Fruit fly (Drosophila melanogaster) whole organism, embryonic: Measurements from ENCODE around the gene CG17549.

Experiments used
- Adf1 ChIP-seq: fragments of 200-800 bp; sonication (Bioruptor generic); IDR thresholded peaks from 2 replicates; pipeline ENCODE4 v1.3.6; 2022; ENCODE audit warnings: missing biosample characterization, missing genetic modification characterization
- B-H2 ChIP-seq: fragments of 200-800 bp; sonication (Bioruptor generic); optimal IDR thresholded peaks from 2 replicates; lab custom pipeline; 2018; ENCODE audit warnings: missing biosample characterization, mild to moderate bottlenecking, missing genetic modification characterization
- CG10366 ChIP-seq: fragments of 200-800 bp; sonication (Bioruptor generic); IDR thresholded peaks from 2 replicates; pipeline ENCODE4 v1.3.6; 2022; ENCODE audit warnings: missing biosample characterization, missing genetic modification characterization
- CG12071 ChIP-seq: fragments of 200-800 bp; sonication (Bioruptor generic); optimal IDR thresholded peaks from 3 replicates; lab custom pipeline; 2018; ENCODE audit warnings: missing biosample characterization, mild to moderate bottlenecking, missing genetic modification characterization
- CG12219 ChIP-seq: fragments of 200-800 bp; sonication (Bioruptor generic); optimal IDR thresholded peaks from 3 replicates; lab custom pipeline; 2018; ENCODE audit warnings: missing biosample characterization, mild to moderate bottlenecking, missing genetic modification characterization
- CG14710 ChIP-seq: fragments of 200-800 bp; sonication (Bioruptor generic); optimal IDR thresholded peaks from 3 replicates; lab custom pipeline; 2019; ENCODE audit warnings: missing biosample characterization, mild to moderate bottlenecking, missing genetic modification characterization, moderate library complexity
- CG17568 ChIP-seq: fragments of 200-800 bp; sonication (Bioruptor generic); optimal IDR thresholded peaks from 2 replicates; lab custom pipeline; 2018; ENCODE audit warnings: missing biosample characterization, mild to moderate bottlenecking, missing genetic modification characterization, moderate library complexity
- CG2129 ChIP-seq: fragments of 200-800 bp; sonication (Bioruptor generic); IDR thresholded peaks from 2 replicates; pipeline ENCODE4 v1.3.6; 2022; ENCODE audit warnings: missing biosample characterization, missing genetic modification characterization; ENCODE audit not compliant: partially characterized antibody
- CG2712 ChIP-seq: fragments of 200-800 bp; optimal IDR thresholded peaks from 3 replicates; lab custom pipeline; 2019; ENCODE audit warnings: missing biosample characterization, mild to moderate bottlenecking, missing genetic modification characterization, moderate library complexity
- CG32772 ChIP-seq: fragments of 200-800 bp; sonication (Bioruptor generic); IDR thresholded peaks from 2 replicates; pipeline ENCODE4 v1.3.6; 2022; ENCODE audit warnings: missing biosample characterization, missing genetic modification characterization
- CG33557 ChIP-seq: fragments of 200-800 bp; sonication (Bioruptor generic); optimal IDR thresholded peaks from 2 replicates; lab custom pipeline; 2019; ENCODE audit warnings: missing biosample characterization, mild to moderate bottlenecking, missing genetic modification characterization, moderate library complexity
- CG34422 ChIP-seq: fragments of 200-800 bp; sonication (Bioruptor generic); IDR thresholded peaks from 3 replicates; pipeline ENCODE4 v1.3.6; 2022; ENCODE audit warnings: missing biosample characterization, missing genetic modification characterization
- CG3838 ChIP-seq: fragments of 200-800 bp; sonication (Bioruptor generic); optimal IDR thresholded peaks from 3 replicates; lab custom pipeline; 2016; ENCODE audit warnings: missing biosample characterization, missing genetic modification characterization
- CG4360 ChIP-seq: fragments of 200-800 bp; sonication (Bioruptor generic); IDR thresholded peaks from 2 replicates; pipeline ENCODE4 v1.3.6; 2022; ENCODE audit warnings: missing biosample characterization, missing genetic modification characterization
- CG4820 ChIP-seq: fragments of 200-800 bp; sonication (Bioruptor generic); optimal IDR thresholded peaks from 3 replicates; lab custom pipeline; 2016; ENCODE audit warnings: missing biosample characterization, missing genetic modification characterization
- CG8388 ChIP-seq: fragments of 200-800 bp; sonication (Bioruptor generic); optimal IDR thresholded peaks from 2 replicates; lab custom pipeline; 2019; ENCODE audit warnings: missing biosample characterization, mild to moderate bottlenecking, missing genetic modification characterization, moderate library complexity
- CG9215 ChIP-seq: fragments of 200-800 bp; sonication (Bioruptor generic); IDR thresholded peaks from 2 replicates; pipeline ENCODE4 v1.3.6; 2022; ENCODE audit warnings: missing biosample characterization, missing genetic modification characterization
- CG9437 ChIP-seq: fragments of 200-800 bp; sonication (Bioruptor generic); optimal IDR thresholded peaks from 2 replicates; lab custom pipeline; 2018; ENCODE audit warnings: missing biosample characterization, mild to moderate bottlenecking, missing genetic modification characterization
- CG9727 ChIP-seq: fragments of 200-800 bp; sonication (Bioruptor generic); optimal IDR thresholded peaks from 3 replicates; lab custom pipeline; 2017; ENCODE audit warnings: missing biosample characterization, mild to moderate bottlenecking, missing genetic modification characterization
- Deaf1 ChIP-seq: fragments of 200-800 bp; optimal IDR thresholded peaks from 3 replicates; lab custom pipeline; 2019; ENCODE audit warnings: missing biosample characterization, mild to moderate bottlenecking, missing genetic modification characterization, moderate library complexity
- Ets65A ChIP-seq: fragments of 200-800 bp; sonication (Bioruptor generic); peaks from one replicate; lab custom pipeline; 2016; ENCODE audit warnings: missing biosample characterization, missing genetic modification characterization
- Fer2 ChIP-seq: fragments of 200-800 bp; sonication (Bioruptor generic); optimal IDR thresholded peaks from 2 replicates; lab custom pipeline; 2018; ENCODE audit warnings: missing biosample characterization, mild to moderate bottlenecking, missing genetic modification characterization, moderate library complexity
- HLH4C ChIP-seq: fragments of 200-800 bp; sonication (Bioruptor generic); IDR thresholded peaks from 3 replicates; pipeline ENCODE4 v1.3.6; 2022; ENCODE audit warnings: missing biosample characterization, missing genetic modification characterization; ENCODE audit not compliant: partially characterized antibody
- Hr3 ChIP-seq: fragments of 200-800 bp; sonication (Bioruptor generic); optimal IDR thresholded peaks from 3 replicates; lab custom pipeline; 2016; ENCODE audit warnings: missing biosample characterization, missing genetic modification characterization
- Lhr ChIP-seq: fragments of 200-800 bp; sonication (Bioruptor generic); optimal IDR thresholded peaks from 3 replicates; lab custom pipeline; 2017; ENCODE audit warnings: mild to moderate bottlenecking, missing biosample characterization, missing genetic modification reagents, missing genetic modification characterization
- Lim3 ChIP-seq: fragments of 200-800 bp; sonication (Bioruptor generic); IDR thresholded peaks from 2 replicates; pipeline ENCODE4 v1.3.6; 2022; ENCODE audit warnings: missing biosample characterization, missing genetic modification characterization
- Lpt ChIP-seq: fragments of >200 bp; optimal IDR thresholded peaks from 2 replicates; lab custom pipeline; 2018; ENCODE audit warnings: missing biosample characterization, missing genetic modification characterization
- Nf-YA ChIP-seq: fragments of 200-800 bp; sonication (Bioruptor generic); IDR thresholded peaks from 2 replicates; pipeline ENCODE4 v1.3.6; 2022; ENCODE audit warnings: missing biosample characterization, missing genetic modification characterization
- Oli ChIP-seq: fragments of 200-800 bp; sonication (Bioruptor generic); optimal IDR thresholded peaks from 2 replicates; lab custom pipeline; 2018; ENCODE audit warnings: missing biosample characterization, mild to moderate bottlenecking, missing genetic modification characterization, moderate library complexity
- PHDP ChIP-seq: fragments of 200-800 bp; sonication (Bioruptor generic); optimal IDR thresholded peaks from 3 replicates; lab custom pipeline; 2018; ENCODE audit warnings: missing biosample characterization, mild to moderate bottlenecking, missing genetic modification characterization, moderate library complexity
- Taf1 ChIP-seq: fragments of 200-800 bp; sonication (Bioruptor generic); IDR thresholded peaks from 2 replicates; pipeline ENCODE4 v1.3.6; 2022; ENCODE audit warnings: missing biosample characterization, missing genetic modification characterization
- Vsx1 ChIP-seq: fragments of 200-800 bp; sonication (Bioruptor generic); optimal IDR thresholded peaks from 2 replicates; lab custom pipeline; 2017; ENCODE audit warnings: missing biosample characterization, mild to moderate bottlenecking, missing genetic modification characterization, missing genetic modification reagents
- ara ChIP-seq: fragments of 200-800 bp; sonication (Bioruptor generic); IDR thresholded peaks from 2 replicates; pipeline ENCODE4 v1.3.6; 2022; ENCODE audit warnings: missing biosample characterization, missing genetic modification characterization
- caup ChIP-seq: fragments of 200-800 bp; sonication (Bioruptor generic); optimal IDR thresholded peaks from 3 replicates; lab custom pipeline; 2017; ENCODE audit warnings: missing biosample characterization, mild to moderate bottlenecking, missing genetic modification characterization, moderate library complexity; ENCODE audit not compliant: severe bottlenecking
- corto ChIP-seq: fragments of 200-800 bp; sonication (Bioruptor generic); optimal IDR thresholded peaks from 2 replicates; lab custom pipeline; 2016; ENCODE audit warnings: missing biosample characterization, mild to moderate bottlenecking, missing genetic modification characterization, moderate library complexity
- crp ChIP-seq, 2 experiments: fragments of 200-800 bp; sonication (Bioruptor generic); optimal IDR thresholded peaks; 2 replicates in 1 of 2; 3 replicates in 1 of 2; lab custom pipeline; 2017; ENCODE audit warnings: missing biosample characterization in 2 of 2, missing genetic modification characterization in 2 of 2, mild to moderate bottlenecking in 1 of 2, moderate library complexity in 1 of 2
- dmrt99B ChIP-seq: fragments of 200-800 bp; sonication (Bioruptor generic); optimal IDR thresholded peaks from 2 replicates; lab custom pipeline; 2018; ENCODE audit warnings: missing biosample characterization, mild to moderate bottlenecking, missing genetic modification characterization, moderate library complexity
- emc ChIP-seq: fragments of 200-800 bp; sonication (Bioruptor generic); optimal IDR thresholded peaks from 2 replicates; lab custom pipeline; 2016; ENCODE audit warnings: missing biosample characterization, missing genetic modification characterization
- ems ChIP-seq: fragments of 200-800 bp; sonication (Bioruptor generic); optimal IDR thresholded peaks from 3 replicates; lab custom pipeline; 2016; ENCODE audit warnings: missing biosample characterization, missing genetic modification characterization
- esg ChIP-seq: fragments of 200-800 bp; sonication (Bioruptor generic); conservative IDR thresholded peaks from 2 replicates; pipeline ENCODE4 v1.3.6; 2022; ENCODE audit warnings: missing biosample characterization, missing genetic modification characterization
- ham ChIP-seq: fragments of 200-800 bp; sonication (Bioruptor generic); IDR thresholded peaks from 2 replicates; pipeline ENCODE4 v1.3.6; 2022; ENCODE audit warnings: missing biosample characterization, missing genetic modification characterization
- insv ChIP-seq, 2 experiments: fragments of 200-800 bp; sonication (Bioruptor generic); optimal IDR thresholded peaks; 3 replicates each; lab custom pipeline; 2016 to 2018; ENCODE audit warnings: missing biosample characterization in 2 of 2, missing genetic modification characterization in 2 of 2
- kay ChIP-seq: fragments of 200-800 bp; sonication (Bioruptor generic); optimal IDR thresholded peaks from 2 replicates; lab custom pipeline; 2016; ENCODE audit warnings: missing biosample characterization, missing genetic modification characterization
- maf-S ChIP-seq: fragments of 200-800 bp; sonication (Bioruptor generic); optimal IDR thresholded peaks from 2 replicates; lab custom pipeline; 2016; ENCODE audit warnings: missing biosample characterization, missing genetic modification characterization
- nerfin-2 ChIP-seq: fragments of 200-800 bp; sonication (Bioruptor generic); IDR thresholded peaks from 2 replicates; pipeline ENCODE4 v1.3.6; 2022; ENCODE audit warnings: missing biosample characterization, missing genetic modification characterization; ENCODE audit not compliant: partially characterized antibody
- prd ChIP-seq, 3 experiments: fragments of >200 bp in 2 of 3; fragments of 200-800 bp in 1 of 3; sonication (Bioruptor generic) in 1 of 3; optimal IDR thresholded peaks in 2 of 3; IDR thresholded peaks in 1 of 3; 2 replicates in 2 of 3; 3 replicates in 1 of 3; pipeline versions ENCODE4 v1.3.6 to Lab custom; 2017 to 2022; ENCODE audit warnings: missing biosample characterization in 1 of 3, missing genetic modification characterization in 1 of 3
- slp2 ChIP-seq: fragments of 200-800 bp; sonication (Bioruptor generic); optimal IDR thresholded peaks from 2 replicates; lab custom pipeline; 2016; ENCODE audit warnings: missing biosample characterization, missing genetic modification characterization
- sob ChIP-seq: fragments of 200-800 bp; sonication (Bioruptor generic); IDR thresholded peaks from 2 replicates; pipeline ENCODE4 v1.3.6; 2022; ENCODE audit warnings: missing biosample characterization, missing genetic modification characterization
- stc ChIP-seq: fragments of 200-800 bp; sonication (Bioruptor generic); IDR thresholded peaks from 2 replicates; pipeline ENCODE4 v1.3.6; 2022; ENCODE audit warnings: missing biosample characterization, missing genetic modification characterization
- tgo ChIP-seq: fragments of 200-800 bp; sonication (Bioruptor generic); IDR thresholded peaks from 3 replicates; pipeline ENCODE4 v1.3.6; 2022; ENCODE audit warnings: missing biosample characterization, missing genetic modification characterization
- toy ChIP-seq: fragments of 200-800 bp; sonication (Bioruptor generic); IDR thresholded peaks from 2 replicates; pipeline ENCODE4 v1.3.6; 2022; ENCODE audit warnings: missing biosample characterization, missing genetic modification characterization

The CG17549 gene

dm6 chr2L:19426330-19426781 is 36.5 kb upstream of the CG17549 start, which contains the start of gene Pax (continued):
- TF ChIP-seq CG4360 (GFP tag; lab: Robert Waterston, UW) (no peak), Hr3 (GFP tag; lab: Kevin White, UChicago) (no peak), corto (GFP tag; lab: Kevin White, UChicago) (no peak), emc (no peak), CG8388 (GFP tag; lab: Kevin White, UChicago) (no peak), caup (GFP tag; lab: Kevin White, UChicago) (no peak), insv (GFP tag; optimal IDR thresholded peaks at IDR 0.05; lab: Kevin White, UChicago) (peak; percentile 6 to 82), Lpt (no peak), ems (no peak), Oli (tag; lab: Kevin White, UChicago) (no peak), Vsx1 (GFP tag; lab: Kevin White, UChicago) (no peak), Taf1 (GFP tag; lab: Robert Waterston, UW) (no peak), PHDP (no peak), nerfin-2 (GFP tag; lab: Robert Waterston, UW) (peak; percentile 96), CG32772 (peak; percentile 75), CG3838 (GFP tag; lab: Kevin White, UChicago) (no peak), CG14710 (tag; lab: Kevin White, UChicago) (no peak), CG17568 (GFP tag; lab: Kevin White, UChicago) (no peak), CG2712 (tag; lab: Kevin White, UChicago) (no peak), kay (GFP tag; lab: Kevin White, UChicago) (peak; percentile 55), Lim3 (GFP tag; lab: Robert Waterston, UW) (no peak), ham (GFP tag; lab: Robert Waterston, UW) (no peak), Adf1 (GFP tag; lab: Robert Waterston, UW) (no peak; the same call in 1 of the 2 replicates), Fer2 (tag; lab: Kevin White, UChicago) (no peak), stc (GFP tag; lab: Robert Waterston, UW) (no peak), CG12219 (GFP tag; lab: Kevin White, UChicago) (no peak), sob (no peak), maf-S (GFP tag; lab: Kevin White, UChicago) (no peak), Deaf1 (tag; lab: Kevin White, UChicago) (no peak), esg (GFP tag; lab: Robert Waterston, UW) (no peak), CG33557 (GFP tag; lab: Kevin White, UChicago) (no peak), Lhr (GFP tag; lab: Kevin White, UChicago) (peak; percentile 18), CG4820 (GFP tag; lab: Kevin White, UChicago) (no peak), slp2 (GFP tag; lab: Kevin White, UChicago) (no peak), tgo (no peak), CG12071 (no peak), crp (GFP tag; optimal IDR thresholded peaks at IDR 0.05; lab: Kevin White, UChicago) (peak; percentile 87 to 99), CG10366 (GFP tag; lab: Robert Waterston, UW) (no peak), dmrt99B (tag; lab: Kevin White, UChicago) (no peak), CG9437 (GFP tag; lab: Kevin White, UChicago) (no peak), CG34422 (GFP tag; lab: Robert Waterston, UW) (no peak; the same call in 2 of the 3 replicates), Ets65A (no peak), CG9215 (GFP tag; lab: Robert Waterston, UW) (no peak), toy (GFP tag; lab: Robert Waterston, UW) (no peak), prd (optimal IDR thresholded peaks at IDR 0.05; lab: Kevin White, UChicago) (no peak), prd (GFP tag; IDR thresholded peaks at IDR 0.05; lab: Robert Waterston, UW) (no peak), CG9727 (GFP tag; lab: Kevin White, UChicago) (no peak), ara (GFP tag; lab: Robert Waterston, UW) (no peak), Nf-YA (GFP tag; lab: Robert Waterston, UW) (no peak), B-H2 (GFP tag; lab: Kevin White, UChicago) (no peak), CG2129 (peak; percentile 86), HLH4C (GFP tag; lab: Robert Waterston, UW) (peak; percentile 87)
